Worm (Caenorhabditis elegans) whole organism, L3 larva: ENCODE measurements around the gene pigb-1.

ENCODE experiments used
- ama-1 ChIP-seq: fragments of 150-350 bp; optimal IDR thresholded peaks from 2 replicates; lab custom pipeline; 2018
- ceh-16 ChIP-seq: sonication (generic microtip); optimal IDR thresholded peaks from 2 replicates; lab custom pipeline; 2017; ENCODE audit warnings: missing biosample characterization, missing genetic modification characterization
- elt-1 ChIP-seq: fragments of 150-350 bp; optimal IDR thresholded peaks from 2 replicates; lab custom pipeline; 2014; ENCODE audit warnings: missing biosample characterization, missing genetic modification characterization
- fos-1 ChIP-seq: fragments of 150-350 bp; optimal IDR thresholded peaks from 2 replicates; lab custom pipeline; 2014; ENCODE audit warnings: missing biosample characterization, missing genetic modification characterization
- lin-39 ChIP-seq: fragments of 150-350 bp; optimal IDR thresholded peaks from 2 replicates; lab custom pipeline; 2018; ENCODE audit warnings: missing biosample characterization, missing genetic modification reagents, missing genetic modification characterization
- mdl-1 ChIP-seq: fragments of 150-350 bp; optimal IDR thresholded peaks from 2 replicates; lab custom pipeline; 2014; ENCODE audit warnings: missing biosample characterization, missing genetic modification characterization
- nfya-1 ChIP-seq: sonication (generic microtip); optimal IDR thresholded peaks from 2 replicates; lab custom pipeline; 2017; ENCODE audit warnings: missing genetic modification characterization, mild to moderate bottlenecking, missing compliant biosample characterization, antibody characterized with exemption, moderate library complexity; ENCODE audit not compliant: insufficient read depth
- nhr-11 ChIP-seq: fragments of 150-350 bp; optimal IDR thresholded peaks from 2 replicates; lab custom pipeline; 2014; ENCODE audit warnings: missing biosample characterization, missing genetic modification characterization
- nhr-43 ChIP-seq: sonication (generic microtip); optimal IDR thresholded peaks from 2 replicates; lab custom pipeline; 2016; ENCODE audit warnings: mild to moderate bottlenecking, missing genetic modification characterization, missing compliant biosample characterization; ENCODE audit not compliant: poor library complexity, severe bottlenecking
- zag-1 ChIP-seq: fragments of 150-350 bp; optimal IDR thresholded peaks from 2 replicates; lab custom pipeline; 2014; ENCODE audit warnings: missing biosample characterization, missing genetic modification characterization
- ztf-11 ChIP-seq: fragments of 150-350 bp; optimal IDR thresholded peaks from 2 replicates; lab custom pipeline; 2014; ENCODE audit warnings: missing biosample characterization, missing genetic modification characterization

DNA sequence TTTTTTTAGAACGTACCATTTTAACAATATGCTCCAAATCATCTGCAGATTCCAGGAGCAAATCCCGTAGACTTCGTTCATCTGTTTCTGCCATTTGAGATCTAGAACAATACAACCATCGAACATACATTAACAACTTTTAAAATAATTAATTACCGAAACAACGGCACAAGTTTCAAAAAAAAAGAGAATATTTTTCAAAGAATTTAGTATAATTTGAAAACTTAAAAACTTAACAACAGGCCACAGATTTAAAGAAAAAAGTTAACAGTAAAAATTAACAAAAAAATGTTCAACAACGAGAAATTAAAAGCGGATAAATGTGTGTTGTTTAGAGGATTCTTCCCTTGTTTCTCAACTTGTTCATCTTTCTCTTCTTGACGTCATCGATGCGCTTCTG, 49.0 kb downstream of the pigb-1 start, which contains the start of gene mdt-4:
- TF ChIP-seq ztf-11 (no peak), lin-39 (tag; lab: Kevin White, UChicago) (no peak), elt-1 (tag; lab: Kevin White, UChicago) (no peak), ceh-16 (no peak), ama-1 (no peak), nhr-43 (tag; lab: Kevin White, UChicago) (no peak), fos-1 (tag; lab: Kevin White, UChicago) (no peak), nfya-1 (tag; lab: Kevin White, UChicago) (no peak), nhr-11 (tag; lab: Kevin White, UChicago) (no peak), zag-1 (tag; lab: Kevin White, UChicago) (no peak), mdl-1 (tag; lab: Kevin White, UChicago) (no peak)
